Worm (Caenorhabditis elegans): ENCODE measurements around the gene M176.4.

Gene M176.4

ce11 chrII:9416381-9417276, 1.5 kb upstream of the M176.4 start, which contains the start of the genes gss-1 and chch-3:
Gene gss-1, minus strand, starts transcription at chrII:9416431.
Gene chch-3, plus strand, starts transcription at chrII:9417013.
- TF ChIP-seq tbx-2 (tag; optimal IDR thresholded peaks at IDR 0.05): peak; percentile 3
- no peak for TF ChIP-seq C38D4.7 (GFP tag; optimal IDR thresholded peaks at IDR 0.05)
- TF ChIP-seq pros-1 (tag; optimal IDR thresholded peaks at IDR 0.05): no peak
- no peak for TF ChIP-seq mec-3 (tag; optimal IDR thresholded peaks at IDR 0.05; ENCODE audit: borderline replicate concordance)
- TF ChIP-seq che-1 (tag; optimal IDR thresholded peaks at IDR 0.05): no peak
- peak; percentile 45 for TF ChIP-seq nfya-1 (tag; optimal IDR thresholded peaks at IDR 0.05)
- TF ChIP-seq ceh-22 (tag; optimal IDR thresholded peaks at IDR 0.05): no peak
- peak; percentile 12 for TF ChIP-seq ceh-31 (tag; optimal IDR thresholded peaks at IDR 0.05)
- peak; percentile 25 for TF ChIP-seq elt-2 (tag; optimal IDR thresholded peaks at IDR 0.05)
- TF ChIP-seq dve-1 (tag; optimal IDR thresholded peaks at IDR 0.05): no peak
- no peak for TF ChIP-seq unc-86 (tag; optimal IDR thresholded peaks at IDR 0.05)
- no peak for TF ChIP-seq F13H6.1 (tag; optimal IDR thresholded peaks at IDR 0.05)
- peak; percentile 16 for TF ChIP-seq ceh-2 (tag; optimal IDR thresholded peaks at IDR 0.05)
- no peak for TF ChIP-seq K02D7.2 (tag; optimal IDR thresholded peaks at IDR 0.05)
- no peak for TF ChIP-seq ceh-19 (GFP tag; optimal IDR thresholded peaks at IDR 0.05)
- TF ChIP-seq unc-42 (tag; optimal IDR thresholded peaks at IDR 0.05): peak; percentile 36
- peak; percentile 33 for TF ChIP-seq ceh-14 (tag; optimal IDR thresholded peaks at IDR 0.05)
- no peak for TF ChIP-seq ceh-34 (tag; optimal IDR thresholded peaks at IDR 0.05)
- 0 out of 2 replicates have a peak, but pooled peaks have one; percentile 14 for TF ChIP-seq unc-3 (GFP tag; conservative IDR thresholded peaks at IDR 0.05)
- TF ChIP-seq unc-3 (tag; optimal IDR thresholded peaks at IDR 0.05): no peak

ce11 chrII:9418843-9419532, 823 bp downstream of the M176.4 start:
- TF ChIP-seq syd-9 (tag; optimal IDR thresholded peaks at IDR 0.05) (no peak), ceh-31 (tag; optimal IDR thresholded peaks at IDR 0.05) (no peak), elt-2 (tag; optimal IDR thresholded peaks at IDR 0.05) (no peak), sdc-2 (tag; optimal IDR thresholded peaks at IDR 0.05) (no peak), tbx-2 (tag; optimal IDR thresholded peaks at IDR 0.05) (no peak), sox-2 (GFP tag; IDR thresholded peaks at IDR 0.05) (no peak), ztf-16 (tag; optimal IDR thresholded peaks at IDR 0.05) (no peak), mec-3 (tag; optimal IDR thresholded peaks at IDR 0.05; ENCODE audit: borderline replicate concordance) (no peak), madf-2 (tag; optimal IDR thresholded peaks at IDR 0.05) (no peak), pag-3 (tag; optimal IDR thresholded peaks at IDR 0.05; ENCODE audit: borderline replicate concordance) (no peak), T23F11.4 (GFP tag; optimal IDR thresholded peaks at IDR 0.05) (no peak), Y22D7AL.16 (tag; optimal IDR thresholded peaks at IDR 0.05) (no peak), fax-1 (tag; optimal IDR thresholded peaks at IDR 0.05) (no peak), fkh-6 (tag; optimal IDR thresholded peaks at IDR 0.05) (no peak), nhr-232 (tag; optimal IDR thresholded peaks at IDR 0.05) (no peak)

- TF ChIP-seq odd-2 (tag; optimal IDR thresholded peaks at IDR 0.05) (no peak), ceh-18 (tag; optimal IDR thresholded peaks at IDR 0.05) (no peak), syd-9 (tag; optimal IDR thresholded peaks at IDR 0.05) (no peak), eyg-1 (tag; optimal IDR thresholded peaks at IDR 0.05) (no peak), C08G9.2 (tag; optimal IDR thresholded peaks at IDR 0.05) (no peak), ceh-30 (tag; optimal IDR thresholded peaks at IDR 0.05) (no peak), ets-4 (tag; optimal IDR thresholded peaks at IDR 0.05) (no peak), pha-2 (tag; optimal IDR thresholded peaks at IDR 0.05) (no peak), dve-1 (tag; optimal IDR thresholded peaks at IDR 0.05) (no peak), tbx-2 (tag; optimal IDR thresholded peaks at IDR 0.05) (no peak), sox-4 (tag; optimal IDR thresholded peaks at IDR 0.05) (no peak), sox-2 (GFP tag; IDR thresholded peaks at IDR 0.05) (no peak), ceh-45 (GFP tag; IDR thresholded peaks at IDR 0.05) (no peak), ama-1 (optimal IDR thresholded peaks at IDR 0.05) (no peak), lim-6 (tag; optimal IDR thresholded peaks at IDR 0.05) (no peak), pha-4 (tag; optimal IDR thresholded peaks at IDR 0.05) (no peak)
Measured at ce11 chrII:9421969-9422368, 3.8 kb downstream of the M176.4 start, which contains the start of gene M176.11. Gene M176.11, plus strand, starts transcription at chrII:9422269.
